Worm (Caenorhabditis elegans): Measurements from ENCODE around the gene M05D6.5.
A peak's percentile ranks its signal among the peaks of the same experiment; 100 is the strongest.

M05D6.5 gene

ce11 chrII:8484546-8484945, 2.5 kb upstream of the M05D6.5 start:
- TF ChIP-seq lin-39 (tag; optimal IDR thresholded peaks at IDR 0.05) (no peak), zag-1 (tag; optimal IDR thresholded peaks at IDR 0.05) (no peak), ama-1 (optimal IDR thresholded peaks at IDR 0.05) (peak; percentile 8), nhr-12 (tag; optimal IDR thresholded peaks at IDR 0.05) (no peak), R02D3.7 (tag; optimal IDR thresholded peaks at IDR 0.05) (no peak), nhr-6 (tag; optimal IDR thresholded peaks at IDR 0.05) (no peak), ztf-4 (tag; optimal IDR thresholded peaks at IDR 0.05) (no peak), crh-2 (tag; optimal IDR thresholded peaks at IDR 0.05) (peak; percentile 78), unc-55 (GFP tag; optimal IDR thresholded peaks at IDR 0.05) (peak; percentile 4), ztf-11 (tag; optimal IDR thresholded peaks at IDR 0.05) (no peak), snpc-4 (tag; optimal IDR thresholded peaks at IDR 0.05) (no peak), alr-1 (tag; optimal IDR thresholded peaks at IDR 0.05) (no peak), egl-27 (tag; optimal IDR thresholded peaks at IDR 0.05) (peak; percentile 13), nhr-77 (tag; optimal IDR thresholded peaks at IDR 0.05) (no peak), nhr-23 (tag; optimal IDR thresholded peaks at IDR 0.05) (no peak), mbf-1 (tag; optimal IDR thresholded peaks at IDR 0.05) (no peak), unc-39 (tag; optimal IDR thresholded peaks at IDR 0.05) (no peak), gmeb-1 (tag; optimal IDR thresholded peaks at IDR 0.05) (peak; percentile 30), nhr-25 (tag; optimal IDR thresholded peaks at IDR 0.05) (no peak), lin-13 (GFP tag; optimal IDR thresholded peaks at IDR 0.05) (no peak), ztf-1 (GFP tag; conservative IDR thresholded peaks at IDR 0.05) (no peak), elt-1 (tag; optimal IDR thresholded peaks at IDR 0.05) (no peak), nhr-129 (tag; optimal IDR thresholded peaks at IDR 0.05) (peak; percentile 63), unc-62 (GFP tag; optimal IDR thresholded peaks at IDR 0.05) (no peak), mdl-1 (tag; optimal IDR thresholded peaks at IDR 0.05) (no peak), fos-1 (tag; optimal IDR thresholded peaks at IDR 0.05) (peak; percentile 71), nhr-237 (tag; optimal IDR thresholded peaks at IDR 0.05) (no peak), mab-5 (tag; optimal IDR thresholded peaks at IDR 0.05) (no peak), aly-2 (tag; optimal IDR thresholded peaks at IDR 0.05) (no peak), dmd-4 (tag; optimal IDR thresholded peaks at IDR 0.05) (no peak), ceh-82 (tag; optimal IDR thresholded peaks at IDR 0.05) (no peak), F13H6.1 (tag; optimal IDR thresholded peaks at IDR 0.05) (peak; percentile 56), C34F6.9 (tag; optimal IDR thresholded peaks at IDR 0.05) (peak; percentile 33), lsy-2 (tag; optimal IDR thresholded peaks at IDR 0.05) (peak in 1 of 2 experiments; percentile 26), peb-1 (tag; optimal IDR thresholded peaks at IDR 0.05) (no peak), sem-4 (tag; optimal IDR thresholded peaks at IDR 0.05) (no peak), elt-3 (tag; optimal IDR thresholded peaks at IDR 0.05) (no peak), lin-11 (tag; optimal IDR thresholded peaks at IDR 0.05) (no peak), Y55F3AM.14 (GFP tag; optimal IDR thresholded peaks at IDR 0.05) (no peak), ceh-16 (tag; optimal IDR thresholded peaks at IDR 0.05) (no peak), nhr-21 (tag; optimal IDR thresholded peaks at IDR 0.05) (no peak), ZK546.5 (tag; optimal IDR thresholded peaks at IDR 0.05) (no peak), blmp-1 (tag; optimal IDR thresholded peaks at IDR 0.05; ENCODE audit: insufficient read depth) (no peak), nhr-11 (tag; optimal IDR thresholded peaks at IDR 0.05) (no peak), sma-3 (GFP tag; optimal IDR thresholded peaks at IDR 0.05) (no peak), skn-1 (tag; optimal IDR thresholded peaks at IDR 0.05) (no peak), nhr-10 (tag; optimal IDR thresholded peaks at IDR 0.05) (no peak), sma-9 (GFP tag; optimal IDR thresholded peaks at IDR 0.05) (peak; percentile 68), sma-9 (tag; optimal IDR thresholded peaks at IDR 0.05) (no peak)

- TF ChIP-seq sma-9 (GFP tag; optimal IDR thresholded peaks at IDR 0.05) (peak; percentile 77), sma-9 (tag; optimal IDR thresholded peaks at IDR 0.05) (no peak), fos-1 (tag; optimal IDR thresholded peaks at IDR 0.05) (peak; percentile 13), sem-4 (tag; optimal IDR thresholded peaks at IDR 0.05) (peak; percentile 52), nhr-11 (tag; optimal IDR thresholded peaks at IDR 0.05) (no peak), skn-1 (tag; optimal IDR thresholded peaks at IDR 0.05) (peak; percentile 83), mdl-1 (tag; optimal IDR thresholded peaks at IDR 0.05) (peak in 1 of 2 experiments; percentile 17), snpc-4 (tag; optimal IDR thresholded peaks at IDR 0.05) (no peak), nhr-129 (tag; optimal IDR thresholded peaks at IDR 0.05) (peak; percentile 54), dmd-4 (tag; optimal IDR thresholded peaks at IDR 0.05) (no peak), zag-1 (tag; optimal IDR thresholded peaks at IDR 0.05) (peak; percentile 0), unc-62 (GFP tag; optimal IDR thresholded peaks at IDR 0.05) (no peak), unc-39 (tag; optimal IDR thresholded peaks at IDR 0.05) (no peak), ama-1 (optimal IDR thresholded peaks at IDR 0.05) (peak; percentile 39)
Observed at ce11 chrII:8483793-8484186, 1.8 kb upstream of the M05D6.5 start, which contains the start of gene taap-1. Gene taap-1, minus strand, starts transcription at chrII:8483871.

Measured in whole organism, L2 larva.